Worm (Caenorhabditis elegans): Measurements from ENCODE around the gene T26H5.8.

Gene T26H5.8

DNA sequence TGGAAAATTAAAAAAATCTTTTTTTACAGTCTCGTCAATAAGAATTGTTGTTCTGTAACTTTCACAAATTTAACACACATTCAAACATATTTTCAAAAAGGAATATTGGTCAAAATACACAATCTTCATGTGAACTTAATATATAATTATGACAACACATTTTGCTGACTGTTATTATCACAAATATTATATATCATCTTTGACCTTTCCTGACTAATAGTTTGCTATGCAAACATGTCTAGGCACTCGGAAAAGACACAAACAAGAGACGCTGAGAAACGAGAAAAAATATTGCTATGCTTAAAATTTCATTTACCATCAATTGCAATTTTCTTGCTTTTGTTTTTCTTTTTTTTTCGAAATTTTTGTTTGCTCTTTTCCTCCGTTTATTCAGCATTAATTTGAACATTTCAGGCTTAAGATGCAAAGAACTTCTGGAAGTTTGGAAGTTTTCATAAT is 30.6 kb downstream of the T26H5.8 start, which contains the start of gene fbxa-135:
TSS of gene fbxa-135 (plus strand) at position 409 of the 459 bp plus-strand sequence.
- no peak for TF ChIP-seq unc-62 (GFP tag; optimal IDR thresholded peaks at IDR 0.05)

DNA sequence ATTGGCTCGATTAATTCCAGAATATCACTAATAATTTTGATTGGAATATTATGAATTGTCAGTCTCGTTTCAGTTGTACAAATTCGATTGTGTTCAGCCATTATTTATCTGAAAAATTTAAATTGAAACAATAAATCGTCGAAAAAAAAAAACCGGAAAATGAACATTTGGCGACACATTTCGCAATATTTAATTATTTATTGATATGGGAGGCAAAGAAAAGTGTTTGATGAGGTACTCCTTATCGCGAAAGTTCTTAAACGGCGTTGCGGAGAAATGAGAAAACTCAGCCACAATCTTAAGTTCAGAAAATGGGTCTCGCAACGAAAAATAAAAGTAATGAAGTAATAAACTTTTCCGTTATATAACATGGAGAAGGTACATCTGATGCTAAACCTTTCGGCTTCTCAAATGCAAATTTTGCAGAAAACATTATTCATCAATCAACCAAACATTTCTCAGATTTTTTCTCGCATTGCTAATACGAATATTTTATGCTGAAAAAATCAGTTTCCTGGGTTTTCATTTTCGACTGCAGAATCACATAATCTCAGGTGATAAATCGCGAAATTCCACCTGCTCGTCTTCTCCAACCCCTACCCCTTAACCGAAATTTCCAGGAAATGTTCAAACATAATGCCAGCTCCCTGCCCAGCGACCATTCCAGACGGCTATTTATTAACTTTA is 32.7 kb downstream of the T26H5.8 start, which contains the start of the genes T06E6.15 and sri-7:
TSS of gene T06E6.15 (minus strand) at position 101 of the 687 bp plus-strand sequence.
TSS of gene sri-7 (plus strand) at position 637 of the 687 bp plus-strand sequence.
- TF ChIP-seq unc-62 (GFP tag; optimal IDR thresholded peaks at IDR 0.05) = no peak

- no peak for TF ChIP-seq unc-62 (GFP tag; optimal IDR thresholded peaks at IDR 0.05)
These were observed 33.8 kb downstream of the T26H5.8 start, which contains the start of gene fbxa-199 for ce11 chrV:15398728-15399127. fbxa-199 (minus strand) TSS chrV:15398828.

ce11 chrV:15397139-15397538 is 35.4 kb downstream of the T26H5.8 start:
- no peak for TF ChIP-seq unc-62 (GFP tag; optimal IDR thresholded peaks at IDR 0.05)

- no peak for TF ChIP-seq unc-62 (GFP tag; optimal IDR thresholded peaks at IDR 0.05)
These were observed 37.2 kb downstream of the T26H5.8 start, which contains the start of gene cyb-3 for ce11 chrV:15395347-15395746. cyb-3 (plus strand) TSS chrV:15395696.

DNA sequence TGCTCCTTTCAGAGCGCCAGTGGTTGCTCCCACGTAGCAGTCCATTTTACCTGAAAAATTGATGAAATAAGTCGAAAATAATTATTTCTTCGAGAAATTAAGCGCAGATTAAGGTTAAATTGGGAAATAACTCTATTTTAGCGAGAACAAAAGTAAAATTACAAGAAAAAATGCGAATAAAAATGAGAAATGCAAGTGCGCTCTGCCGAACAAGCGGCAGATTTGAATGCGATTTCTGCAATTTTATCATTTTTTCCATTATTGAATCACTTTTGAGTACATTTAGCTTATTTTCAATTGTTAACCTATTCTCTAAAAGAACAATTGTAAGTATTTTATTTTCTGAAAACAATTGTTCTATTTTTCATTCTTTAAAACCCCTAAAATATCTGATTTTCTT is 37.6 kb downstream of the T26H5.8 start, which contains the start of gene T06E6.1:
TSS of gene T06E6.1 (minus strand) at position 56 of the 400 bp plus-strand sequence.
- no peak for TF ChIP-seq unc-62 (GFP tag; optimal IDR thresholded peaks at IDR 0.05)

- no peak for TF ChIP-seq unc-62 (GFP tag; optimal IDR thresholded peaks at IDR 0.05)
These were observed 40.5 kb downstream of the T26H5.8 start for ce11 chrV:15392064-15392463.

ce11 chrV:15388820-15389384 is 43.6 kb downstream of the T26H5.8 start, which contains the start of gene srh-170:
srh-170 (minus strand) TSS chrV:15388870.
- TF ChIP-seq unc-62 (GFP tag; optimal IDR thresholded peaks at IDR 0.05) = no peak

ce11 chrV:15384733-15385132 is 47.8 kb downstream of the T26H5.8 start, which contains the start of gene str-102:
str-102 (plus strand) TSS chrV:15385033.
- no peak for TF ChIP-seq unc-62 (GFP tag; optimal IDR thresholded peaks at IDR 0.05)

- no peak for TF ChIP-seq unc-62 (GFP tag; optimal IDR thresholded peaks at IDR 0.05)
These were observed 48.8 kb downstream of the T26H5.8 start, which contains the start of gene str-88 for ce11 chrV:15383739-15384138. str-88 (minus strand) TSS chrV:15383839.

ce11 chrV:15380857-15381256 is 51.7 kb downstream of the T26H5.8 start, which contains the start of gene dhs-23:
dhs-23 (plus strand) TSS chrV:15381219.
- no peak for TF ChIP-seq unc-62 (GFP tag; optimal IDR thresholded peaks at IDR 0.05)

DNA sequence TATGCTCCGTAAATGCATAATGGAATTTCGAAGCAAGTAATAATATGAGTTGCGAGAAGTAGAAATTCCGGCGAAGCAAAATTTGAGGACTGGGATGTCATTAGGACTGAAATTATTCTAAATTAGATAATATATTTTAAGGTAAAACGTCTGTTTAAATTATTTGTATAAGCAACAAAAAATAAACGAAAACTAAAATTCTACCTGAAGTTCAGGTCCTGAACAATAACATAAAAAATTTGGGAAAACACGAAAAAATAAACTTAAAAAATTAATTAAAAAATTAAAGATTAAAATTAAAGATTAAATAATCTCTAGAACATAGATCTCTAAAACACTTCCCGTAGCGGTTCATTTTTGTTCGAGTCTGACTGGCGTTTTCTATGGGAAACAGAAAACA is 52.7 kb downstream of the T26H5.8 start, which contains the start of gene srh-251:
TSS of gene srh-251 (minus strand) at position 101 of the 400 bp plus-strand sequence.
- TF ChIP-seq unc-62 (GFP tag; optimal IDR thresholded peaks at IDR 0.05) = no peak

DNA sequence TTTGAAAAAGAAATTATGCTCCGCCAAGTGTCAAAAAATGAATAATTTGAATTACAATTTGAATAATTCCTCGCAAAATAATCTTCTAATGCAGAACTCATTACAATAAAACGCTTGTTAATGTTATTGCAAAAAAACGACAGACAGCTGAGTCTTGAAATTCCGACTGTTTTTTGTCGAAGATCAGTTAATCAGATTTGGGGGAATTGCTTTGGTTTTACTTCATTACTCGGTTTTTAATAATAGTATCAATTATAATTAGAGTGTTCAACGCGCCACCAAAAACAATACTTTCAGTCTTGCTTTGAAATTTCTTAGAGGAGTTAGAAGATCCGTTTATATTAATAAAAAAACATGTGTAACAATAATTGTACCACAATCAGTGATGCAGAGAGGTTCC is 54.6 kb downstream of the T26H5.8 start, which contains the start of gene srh-122:
TSS of gene srh-122 (minus strand) at position 101 of the 400 bp plus-strand sequence.
- TF ChIP-seq unc-62 (GFP tag; optimal IDR thresholded peaks at IDR 0.05) = no peak
